Worm (Caenorhabditis elegans) whole organism, mixed stage, embryonic: ENCODE results near the gene C49C8.1.

ENCODE experiments used
- M03D4.4 ChIP-seq: sonication (generic microtip); optimal IDR thresholded peaks from 2 replicates; lab custom pipeline; 2017; ENCODE audit warnings: mild to moderate bottlenecking, missing genetic modification characterization, missing compliant biosample characterization
- bed-3 ChIP-seq: fragments of 200-800 bp; sonication (Bioruptor generic); optimal IDR thresholded peaks from 3 replicates; lab custom pipeline; 2018; ENCODE audit warnings: mild to moderate bottlenecking, missing genetic modification characterization, moderate library complexity, missing compliant biosample characterization
- blmp-1 ChIP-seq: fragments of 150-350 bp; optimal IDR thresholded peaks from 2 replicates; lab custom pipeline; 2014; ENCODE audit warnings: missing biosample characterization, missing genetic modification characterization
- ceh-39 ChIP-seq: fragments of 150-350 bp; optimal IDR thresholded peaks from 2 replicates; lab custom pipeline; 2014; ENCODE audit warnings: missing biosample characterization, missing genetic modification characterization
- ceh-43 ChIP-seq: fragments of 200-800 bp; sonication (Bioruptor generic); optimal IDR thresholded peaks from 2 replicates; lab custom pipeline; 2018; ENCODE audit warnings: mild to moderate bottlenecking, missing genetic modification characterization, moderate library complexity, missing compliant biosample characterization
- ceh-83 ChIP-seq: fragments of 200-800 bp; sonication (Bioruptor generic); optimal IDR thresholded peaks from 2 replicates; lab custom pipeline; 2018; ENCODE audit warnings: mild to moderate bottlenecking, missing genetic modification characterization, missing compliant biosample characterization
- ces-1 ChIP-seq: fragments of 150-350 bp; optimal IDR thresholded peaks from 2 replicates; lab custom pipeline; 2014; ENCODE audit warnings: missing biosample characterization, missing genetic modification reagents, missing genetic modification characterization
- cnd-1 ChIP-seq: fragments of 200-800 bp; sonication (Bioruptor generic); optimal IDR thresholded peaks from 2 replicates; lab custom pipeline; 2018; ENCODE audit warnings: mild to moderate bottlenecking, missing genetic modification characterization, missing compliant biosample characterization
- drap-1 ChIP-seq: fragments of 200-800 bp; sonication (Bioruptor generic); optimal IDR thresholded peaks from 3 replicates; lab custom pipeline; 2018; ENCODE audit warnings: mild to moderate bottlenecking, missing genetic modification characterization, missing compliant biosample characterization
- elt-1 ChIP-seq: sonication (generic microtip); optimal IDR thresholded peaks from 2 replicates; lab custom pipeline; 2017; ENCODE audit warnings: missing genetic modification characterization, mild to moderate bottlenecking, missing compliant biosample characterization, antibody characterized with exemption, moderate library complexity, borderline replicate concordance; ENCODE audit not compliant: insufficient read depth
- elt-3 ChIP-seq: fragments of 150-350 bp; optimal IDR thresholded peaks from 2 replicates; lab custom pipeline; 2014; ENCODE audit warnings: missing biosample characterization, missing genetic modification characterization
- flh-1 ChIP-seq: fragments of 200-800 bp; sonication (Bioruptor generic); optimal IDR thresholded peaks from 2 replicates; lab custom pipeline; 2018; ENCODE audit warnings: mild to moderate bottlenecking, missing genetic modification characterization, moderate library complexity, missing compliant biosample characterization
- ham-2 ChIP-seq: fragments of 200-800 bp; sonication (Bioruptor generic); optimal IDR thresholded peaks from 2 replicates; lab custom pipeline; 2018; ENCODE audit warnings: mild to moderate bottlenecking, missing genetic modification characterization, missing compliant biosample characterization
- hlh-1 ChIP-seq: fragments of 150-350 bp; optimal IDR thresholded peaks from 2 replicates; lab custom pipeline; 2014; ENCODE audit warnings: missing biosample characterization, missing genetic modification reagents, missing genetic modification characterization
- lin-13 ChIP-seq: fragments of 150-350 bp; optimal IDR thresholded peaks from 2 replicates; lab custom pipeline; 2014; ENCODE audit warnings: missing biosample characterization, missing genetic modification characterization
- lin-32 ChIP-seq: fragments of 200-800 bp; sonication (Bioruptor generic); optimal IDR thresholded peaks from 2 replicates; lab custom pipeline; 2018; ENCODE audit warnings: mild to moderate bottlenecking, missing genetic modification characterization, missing compliant biosample characterization
- lsy-2 ChIP-seq: fragments of 150-350 bp; optimal IDR thresholded peaks from 2 replicates; lab custom pipeline; 2014; ENCODE audit warnings: missing biosample characterization, missing genetic modification characterization
- mab-5 ChIP-seq: fragments of 150-350 bp; optimal IDR thresholded peaks from 2 replicates; lab custom pipeline; 2014; ENCODE audit warnings: missing biosample characterization, missing genetic modification characterization
- mep-1 ChIP-seq: fragments of 150-350 bp; optimal IDR thresholded peaks from 2 replicates; lab custom pipeline; 2017; ENCODE audit warnings: missing biosample characterization, missing genetic modification reagents, missing genetic modification characterization, inconsistent platforms
- mls-2 ChIP-seq: sonication (generic microtip); optimal IDR thresholded peaks from 2 replicates; lab custom pipeline; 2016; ENCODE audit warnings: mild to moderate bottlenecking, missing genetic modification characterization, moderate library complexity, missing compliant biosample characterization
- nhr-12 ChIP-seq: fragments of 150-350 bp; optimal IDR thresholded peaks from 2 replicates; lab custom pipeline; 2014; ENCODE audit warnings: missing biosample characterization, missing genetic modification characterization
- nhr-2 ChIP-seq: fragments of 150-350 bp; optimal IDR thresholded peaks from 2 replicates; lab custom pipeline; 2014; ENCODE audit warnings: missing biosample characterization, missing genetic modification characterization
- nhr-237 ChIP-seq: fragments of 150-350 bp; optimal IDR thresholded peaks from 2 replicates; lab custom pipeline; 2014; ENCODE audit warnings: missing biosample characterization, missing genetic modification characterization
- nhr-28 ChIP-seq: fragments of 150-350 bp; optimal IDR thresholded peaks from 2 replicates; lab custom pipeline; 2014; ENCODE audit warnings: missing biosample characterization, missing genetic modification characterization
- nhr-76 ChIP-seq: sonication (generic microtip); optimal IDR thresholded peaks from 2 replicates; lab custom pipeline; 2017; ENCODE audit warnings: missing biosample characterization, missing genetic modification characterization
- pha-4 ChIP-seq: fragments of 150-350 bp; optimal IDR thresholded peaks from 2 replicates; lab custom pipeline; 2018; ENCODE audit warnings: missing biosample characterization, missing genetic modification reagents, missing genetic modification characterization
- sem-2 ChIP-seq: fragments of 200-800 bp; sonication (Bioruptor generic); optimal IDR thresholded peaks from 2 replicates; lab custom pipeline; 2018; ENCODE audit warnings: mild to moderate bottlenecking, missing genetic modification characterization, missing compliant biosample characterization
- snpc-4 ChIP-seq: fragments of 150-350 bp; optimal IDR thresholded peaks from 2 replicates; lab custom pipeline; 2014; ENCODE audit warnings: missing biosample characterization, missing genetic modification characterization
- sptf-1 ChIP-seq: sonication (generic microtip); optimal IDR thresholded peaks from 2 replicates; lab custom pipeline; 2017; ENCODE audit warnings: mild to moderate bottlenecking, missing genetic modification characterization, moderate library complexity, missing compliant biosample characterization
- tbx-8 ChIP-seq: fragments of 200-800 bp; sonication (Bioruptor generic); optimal IDR thresholded peaks from 2 replicates; lab custom pipeline; 2018; ENCODE audit warnings: mild to moderate bottlenecking, missing genetic modification characterization, moderate library complexity, missing compliant biosample characterization
- unc-120 ChIP-seq: sonication (generic microtip); optimal IDR thresholded peaks from 2 replicates; lab custom pipeline; 2017; ENCODE audit warnings: missing genetic modification characterization, missing compliant biosample characterization; ENCODE audit not compliant: poor library complexity, severe bottlenecking
- unc-39 ChIP-seq: fragments of 150-350 bp; optimal IDR thresholded peaks from 2 replicates; lab custom pipeline; 2014; ENCODE audit warnings: missing biosample characterization, missing genetic modification characterization
- unc-62 ChIP-seq: fragments of 150-350 bp; optimal IDR thresholded peaks from 2 replicates; lab custom pipeline; 2014; ENCODE audit warnings: missing biosample characterization, missing genetic modification reagents, missing genetic modification characterization
- zip-8 ChIP-seq: fragments of 150-350 bp; optimal IDR thresholded peaks from 2 replicates; lab custom pipeline; 2014; ENCODE audit warnings: missing biosample characterization, missing genetic modification characterization
- ztf-11 ChIP-seq: fragments of 150-350 bp; optimal IDR thresholded peaks from 2 replicates; lab custom pipeline; 2014; ENCODE audit warnings: missing biosample characterization, missing genetic modification characterization

The C49C8.1 gene

ce11 chrIV:8677303-8677702, 22.9 kb downstream of the C49C8.1 start, which contains the start of gene F08B4.8:
Gene F08B4.8, plus strand, starts transcription at chrIV:8677603.
- no peak for TF ChIP-seq elt-3 (tag; lab: Kevin White, UChicago)
- TF ChIP-seq, all 35 proteins: peak for 0

- no peak for TF ChIP-seq drap-1
These were observed 24.8 kb downstream of the C49C8.1 start, which contains the start of gene nlp-60 for ce11 chrIV:8679225-8679624. Gene nlp-60, minus strand, starts transcription at chrIV:8679325.

DNA sequence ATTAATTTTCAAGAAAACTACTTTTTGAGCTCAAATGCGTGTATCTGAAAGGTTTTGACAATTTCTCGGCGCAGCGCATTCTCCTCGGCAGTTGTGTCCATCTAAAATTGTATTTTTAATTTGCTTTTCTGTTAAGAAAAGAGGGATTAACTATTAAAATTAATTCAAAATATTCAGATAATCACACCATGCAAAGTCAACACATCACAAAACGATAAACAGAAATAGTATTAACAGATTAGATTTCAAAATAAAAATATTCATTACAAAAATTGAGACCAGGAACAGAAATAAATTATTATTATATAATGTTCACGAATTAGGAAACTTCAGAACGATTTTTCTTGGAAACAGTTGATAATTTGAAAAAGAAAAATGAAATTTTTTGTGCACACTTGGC, 32.1 kb downstream of the C49C8.1 start, which contains the start of gene pole-2:
pole-2 (minus strand) TSS at position 101 of the 400 bp plus-strand sequence.
- TF ChIP-seq lin-32 (GFP tag; lab: Kevin White, UChicago) (no peak), ceh-39 (tag; lab: Kevin White, UChicago) (no peak), tbx-8 (GFP tag; lab: Kevin White, UChicago) (no peak), mep-1 (tag; lab: Kevin White, UChicago) (no peak), hlh-1 (tag; lab: Kevin White, UChicago) (no peak), sem-2 (GFP tag; lab: Kevin White, UChicago) (no peak), nhr-12 (tag; lab: Kevin White, UChicago) (no peak), M03D4.4 (no peak), elt-1 (tag; lab: Kevin White, UChicago) (no peak), drap-1 (no peak), mls-2 (tag; lab: Kevin White, UChicago) (no peak), lin-13 (tag; lab: Kevin White, UChicago) (no peak)

ce11 chrIV:8686966-8687365, 32.6 kb downstream of the C49C8.1 start:
- TF ChIP-seq ztf-11 (tag; lab: Kevin White, UChicago) (no peak), ceh-43 (GFP tag; lab: Kevin White, UChicago) (no peak), ham-2 (no peak), nhr-2 (no peak), mls-2 (tag; lab: Kevin White, UChicago) (no peak), elt-3 (tag; lab: Kevin White, UChicago) (no peak), ceh-39 (tag; lab: Kevin White, UChicago) (no peak), unc-62 (GFP tag; lab: Kevin White, UChicago) (no peak), blmp-1 (tag; lab: Kevin White, UChicago) (no peak), lin-13 (tag; lab: Kevin White, UChicago) (no peak), sptf-1 (tag; lab: Kevin White, UChicago) (no peak), nhr-12 (tag; lab: Kevin White, UChicago) (no peak), unc-120 (tag; lab: Kevin White, UChicago) (no peak), bed-3 (no peak), cnd-1 (tag; lab: Kevin White, UChicago) (no peak), mep-1 (tag; lab: Kevin White, UChicago) (no peak)

DNA sequence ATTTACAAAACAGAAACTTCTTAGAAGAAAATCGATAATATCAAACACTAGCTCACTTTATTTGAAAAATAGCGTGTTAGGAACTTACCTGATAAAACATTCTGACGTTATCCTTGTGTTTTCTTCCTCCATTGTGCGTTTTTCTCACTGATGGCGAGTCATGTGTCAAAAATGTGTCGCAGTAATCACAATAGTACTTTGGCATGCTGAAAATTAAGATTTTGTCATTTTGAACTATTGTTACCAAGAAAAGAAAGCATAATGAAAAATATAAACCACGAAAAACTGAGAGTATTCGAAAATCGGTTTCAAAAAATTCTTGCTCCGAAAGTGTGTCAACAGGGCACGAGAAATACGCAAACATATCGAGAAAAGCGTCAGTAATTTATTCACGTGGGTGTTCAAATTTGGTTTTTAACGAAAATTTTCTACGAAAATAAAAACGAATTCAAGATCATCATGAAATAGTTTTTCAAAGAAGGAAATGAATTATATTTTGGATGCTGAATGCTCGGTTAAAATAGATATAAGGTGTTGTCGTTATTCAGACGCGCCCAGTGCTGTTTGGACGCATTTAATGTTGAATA, 33.3 kb downstream of the C49C8.1 start, which contains the start of gene snrp-3:
snrp-3 (minus strand) TSS at position 206 of the 587 bp plus-strand sequence.
- TF ChIP-seq bed-3 (no peak), mls-2 (tag; lab: Kevin White, UChicago) (no peak), ceh-83 (GFP tag; lab: Kevin White, UChicago) (no peak), sem-2 (GFP tag; lab: Kevin White, UChicago) (no peak), nhr-2 (no peak), unc-62 (GFP tag; lab: Kevin White, UChicago) (peak; percentile 11), mep-1 (tag; lab: Kevin White, UChicago) (peak; percentile 79), blmp-1 (tag; lab: Kevin White, UChicago) (no peak), hlh-1 (tag; lab: Kevin White, UChicago) (peak; percentile 38), mab-5 (tag; lab: Kevin White, UChicago) (no peak), pha-4 (tag; lab: Kevin White, UChicago) (peak; percentile 79), ceh-43 (GFP tag; lab: Kevin White, UChicago) (no peak), nhr-12 (tag; lab: Kevin White, UChicago) (no peak), lin-13 (tag; lab: Kevin White, UChicago) (peak; percentile 41), lin-32 (GFP tag; lab: Kevin White, UChicago) (no peak), lsy-2 (tag; lab: Kevin White, UChicago) (peak; percentile 72), nhr-237 (tag; lab: Kevin White, UChicago) (peak; percentile 76), zip-8 (no peak), ztf-11 (tag; lab: Kevin White, UChicago) (no peak), ces-1 (GFP tag; lab: Kevin White, UChicago) (peak; percentile 71), nhr-76 (tag; lab: Kevin White, UChicago) (no peak), M03D4.4 (no peak), nhr-28 (no peak), ham-2 (no peak), unc-39 (tag; lab: Kevin White, UChicago) (no peak), unc-120 (tag; lab: Kevin White, UChicago) (peak; percentile 50), ceh-39 (tag; lab: Kevin White, UChicago) (peak; percentile 54), elt-3 (tag; lab: Kevin White, UChicago) (no peak), snpc-4 (no peak), elt-1 (tag; lab: Kevin White, UChicago) (no peak), sptf-1 (tag; lab: Kevin White, UChicago) (no peak), flh-1 (GFP tag; lab: Kevin White, UChicago) (no peak), drap-1 (no peak), tbx-8 (GFP tag; lab: Kevin White, UChicago) (no peak), cnd-1 (tag; lab: Kevin White, UChicago) (peak; percentile 58)
